Worm (Caenorhabditis elegans) whole organism, young adult: ENCODE data around the gene C09E8.6.
A peak's percentile ranks its signal among the peaks of the same experiment; 100 is the strongest.

Experiments
- B0019.2 ChIP-seq: fragments of 200-800 bp; sonication (Bioruptor generic); conservative IDR thresholded peaks from 2 replicates; pipeline ENCODE4 v1.3.6; 2022; ENCODE audit warnings: missing genetic modification reagents, missing genetic modification characterization, missing compliant biosample characterization
- B0336.3 ChIP-seq: fragments of 200-800 bp; sonication (Bioruptor generic); IDR thresholded peaks from 2 replicates; pipeline ENCODE4 v1.3.6; 2022; ENCODE audit warnings: missing genetic modification characterization, missing compliant biosample characterization
- F37B4.10 ChIP-seq: fragments of 200-800 bp; sonication (Bioruptor generic); IDR thresholded peaks from 2 replicates; pipeline ENCODE4 v1.3.6; 2022; ENCODE audit warnings: missing genetic modification characterization, missing compliant biosample characterization
- F55B11.4 ChIP-seq: sonication (generic microtip); optimal IDR thresholded peaks from 2 replicates; lab custom pipeline; 2016; ENCODE audit warnings: missing compliant biosample characterization, missing genetic modification characterization, borderline replicate concordance; ENCODE audit not compliant: insufficient read depth
- akir-1 ChIP-seq: fragments of 200-800 bp; sonication (Bioruptor generic); optimal IDR thresholded peaks from 2 replicates; lab custom pipeline; 2018; ENCODE audit warnings: mild to moderate bottlenecking, missing genetic modification characterization, moderate library complexity, missing compliant biosample characterization
- ama-1 ChIP-seq, 3 experiments: fragments of 150-350 bp in 1 of 3; sonication (generic microtip) in 2 of 3; optimal IDR thresholded peaks; 2 replicates each; lab custom pipeline; 2014 to 2018; ENCODE audit warnings: missing biosample characterization in 2 of 3, missing genetic modification characterization in 2 of 3, missing genetic modification reagents in 2 of 3
- aptf-3 ChIP-seq: fragments of 200-800 bp; sonication (Bioruptor generic); IDR thresholded peaks from 2 replicates; pipeline ENCODE4 v1.3.6; 2022; ENCODE audit warnings: missing genetic modification characterization, missing compliant biosample characterization
- attf-6 ChIP-seq: fragments of 200-800 bp; sonication (Bioruptor generic); IDR thresholded peaks from 2 replicates; pipeline ENCODE4 v1.3.6; 2022; ENCODE audit warnings: missing genetic modification reagents, missing genetic modification characterization, missing compliant biosample characterization
- bed-2 ChIP-seq: fragments of 200-800 bp; sonication (Bioruptor generic); IDR thresholded peaks from 2 replicates; pipeline ENCODE4 v1.3.6; 2022; ENCODE audit warnings: missing genetic modification reagents, missing genetic modification characterization, missing compliant biosample characterization
- dpff-1 ChIP-seq: sonication (generic microtip); optimal IDR thresholded peaks from 2 replicates; lab custom pipeline; 2017; ENCODE audit warnings: mild to moderate bottlenecking, missing genetic modification characterization, missing compliant biosample characterization
- gei-17 ChIP-seq: fragments of 200-800 bp; sonication (Bioruptor generic); optimal IDR thresholded peaks from 2 replicates; lab custom pipeline; 2018; ENCODE audit warnings: mild to moderate bottlenecking, missing genetic modification characterization, missing compliant biosample characterization
- him-1 ChIP-seq: sonication (generic microtip); optimal IDR thresholded peaks from 2 replicates; lab custom pipeline; 2016; ENCODE audit warnings: missing genotype, missing genetic modification reagents, missing genetic modification characterization, missing compliant biosample characterization
- hmg-1.2 ChIP-seq: fragments of 200-800 bp; sonication (Bioruptor generic); IDR thresholded peaks from 2 replicates; pipeline ENCODE4 v1.3.6; 2022; ENCODE audit warnings: missing genetic modification reagents, missing genetic modification characterization, missing compliant biosample characterization
- hsf-1 ChIP-seq: fragments of 200-800 bp; sonication (Bioruptor generic); IDR thresholded peaks from 2 replicates; pipeline ENCODE4 v1.3.6; 2022; ENCODE audit warnings: missing genetic modification reagents, missing genetic modification characterization, missing compliant biosample characterization
- let-526 ChIP-seq: fragments of 200-800 bp; sonication (Bioruptor generic); IDR thresholded peaks from 2 replicates; pipeline ENCODE4 v1.3.6; 2022; ENCODE audit warnings: missing genetic modification reagents, missing genetic modification characterization, missing compliant biosample characterization
- let-607 ChIP-seq, 2 experiments: fragments of 200-800 bp in 1 of 2; sonication (Bioruptor generic) in 1 of 2; sonication (generic microtip) in 1 of 2; optimal IDR thresholded peaks; 2 replicates each; lab custom pipeline; 2016 to 2018; ENCODE audit warnings: mild to moderate bottlenecking in 2 of 2, missing compliant biosample characterization in 2 of 2, missing genetic modification characterization in 2 of 2, moderate library complexity in 2 of 2, missing genotype in 1 of 2
- lin-35 ChIP-seq, 3 experiments: fragments of 150-350 bp in 2 of 3; sonication (generic microtip) in 1 of 3; optimal IDR thresholded peaks; 2 replicates each; lab custom pipeline; 2014 to 2018; ENCODE audit warnings: missing biosample characterization in 3 of 3, missing genetic modification characterization in 3 of 3, missing genetic modification reagents in 3 of 3
- lin-40 ChIP-seq: sonication (generic microtip); optimal IDR thresholded peaks from 2 replicates; lab custom pipeline; 2016; ENCODE audit warnings: missing genetic modification characterization, mild to moderate bottlenecking, missing compliant biosample characterization, missing genotype, missing genetic modification reagents
- lsy-27 ChIP-seq: sonication (generic microtip); optimal IDR thresholded peaks from 2 replicates; lab custom pipeline; 2017; ENCODE audit warnings: missing genetic modification characterization, mild to moderate bottlenecking, missing compliant biosample characterization, antibody characterized with exemption, missing genotype, borderline replicate concordance; ENCODE audit not compliant: insufficient read depth
- madf-3 ChIP-seq: fragments of 200-800 bp; sonication (Bioruptor generic); IDR thresholded peaks from 2 replicates; pipeline ENCODE4 v1.3.6; 2022; ENCODE audit warnings: missing genetic modification reagents, missing genetic modification characterization, missing compliant biosample characterization
- madf-6 ChIP-seq: fragments of 200-800 bp; sonication (Bioruptor generic); IDR thresholded peaks from 2 replicates; pipeline ENCODE4 v1.3.6; 2022; ENCODE audit warnings: missing genetic modification reagents, missing genetic modification characterization, missing compliant biosample characterization
- nfya-1 ChIP-seq: sonication (generic microtip); optimal IDR thresholded peaks from 2 replicates; lab custom pipeline; 2017; ENCODE audit warnings: antibody characterized with exemption, missing compliant biosample characterization, missing genetic modification characterization, borderline replicate concordance; ENCODE audit not compliant: insufficient read depth
- nhr-120 ChIP-seq: fragments of 200-800 bp; sonication (Bioruptor generic); IDR thresholded peaks from 2 replicates; pipeline ENCODE4 v1.3.6; 2022; ENCODE audit warnings: missing genetic modification characterization, missing compliant biosample characterization
- pbrm-1 ChIP-seq: fragments of 200-800 bp; sonication (Bioruptor generic); IDR thresholded peaks from 2 replicates; pipeline ENCODE4 v1.3.6; 2022; ENCODE audit warnings: missing genetic modification reagents, missing genetic modification characterization, missing compliant biosample characterization
- rpc-1 ChIP-seq, 2 experiments: fragments of 150-350 bp in 1 of 2; sonication (generic microtip) in 1 of 2; optimal IDR thresholded peaks; 2 replicates each; lab custom pipeline; 2014 to 2018; ENCODE audit warnings: missing biosample characterization in 1 of 2, missing genetic modification characterization in 1 of 2, missing genetic modification reagents in 1 of 2, missing genotype in 1 of 2
- snpc-1.3 ChIP-seq: sonication (generic microtip); optimal IDR thresholded peaks from 2 replicates; lab custom pipeline; 2017; ENCODE audit warnings: missing genetic modification characterization, mild to moderate bottlenecking, missing compliant biosample characterization, antibody characterized with exemption, moderate library complexity, missing genotype, missing genetic modification reagents; ENCODE audit not compliant: insufficient read depth
- sptf-2 ChIP-seq: fragments of 200-800 bp; sonication (Bioruptor generic); optimal IDR thresholded peaks from 2 replicates; lab custom pipeline; 2018; ENCODE audit warnings: mild to moderate bottlenecking, missing genetic modification characterization, missing compliant biosample characterization
- unc-130 ChIP-seq: sonication (generic microtip); optimal IDR thresholded peaks from 2 replicates; lab custom pipeline; 2016; ENCODE audit warnings: missing genetic modification reagents, missing genetic modification characterization, missing compliant biosample characterization
- unc-62 ChIP-seq: fragments of 150-350 bp; optimal IDR thresholded peaks from 2 replicates; lab custom pipeline; 2014; ENCODE audit warnings: missing biosample characterization, missing genetic modification reagents, missing genetic modification characterization
- zfh-2 ChIP-seq: fragments of 200-800 bp; sonication (Bioruptor generic); conservative IDR thresholded peaks from 2 replicates; pipeline ENCODE4 v1.3.6; 2022; ENCODE audit warnings: missing genetic modification reagents, missing genetic modification characterization, missing compliant biosample characterization

Gene C09E8.6

DNA sequence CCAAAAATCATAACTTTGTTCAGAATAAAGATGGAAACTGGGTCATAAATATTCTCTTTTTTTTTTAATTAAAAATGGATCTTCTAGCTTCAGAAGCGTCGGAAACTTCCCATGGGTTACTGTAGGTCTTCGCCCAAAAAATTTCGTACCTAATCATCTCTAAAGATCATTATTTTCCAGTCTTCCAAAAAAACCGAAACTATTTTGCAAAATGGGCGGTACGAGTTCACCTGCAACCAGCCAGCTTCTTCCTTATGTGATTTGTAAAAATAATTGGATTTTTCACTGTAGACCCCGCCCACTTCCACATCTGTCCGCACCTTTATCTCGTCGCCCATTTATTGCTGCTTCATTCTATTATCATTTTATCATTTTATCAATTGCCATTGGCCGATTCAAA lies 9.9 kb upstream of the C09E8.6 start, which contains the start of gene mlt-10:
Gene mlt-10 (plus strand): TSS at position 301 of the 400 bp plus-strand sequence.
- TF ChIP-seq dpff-1 (tag; lab: Kevin White, UChicago) (no peak), madf-3 (GFP tag; lab: Robert Waterston, UW) (no peak)

DNA sequence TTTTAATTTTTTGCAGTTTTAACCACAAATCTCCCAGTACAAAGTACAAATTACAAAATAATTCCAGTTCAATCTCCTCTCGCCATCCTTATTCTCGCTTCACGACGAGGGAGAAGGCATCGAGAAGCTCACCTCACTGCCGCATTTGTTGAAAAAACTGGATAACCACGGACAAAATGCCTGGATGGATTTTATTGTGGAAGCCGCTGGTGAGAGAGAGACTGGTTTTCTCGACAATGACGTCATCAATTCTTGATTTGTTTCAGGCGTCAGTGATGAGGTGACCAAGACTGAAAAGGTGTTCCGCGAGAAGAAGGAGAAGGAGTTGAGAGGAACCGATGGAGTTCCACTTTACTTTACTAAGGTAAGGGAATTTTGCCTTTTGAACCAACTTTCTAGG lies 6.8 kb upstream of the C09E8.6 start:
- TF ChIP-seq let-607 (tag; optimal IDR thresholded peaks at IDR 0.05; lab: Kevin White, UChicago): no peak
- no peak for TF ChIP-seq bed-2
- TF ChIP-seq attf-6 (GFP tag; lab: Robert Waterston, UW): no peak
- TF ChIP-seq aptf-3 (GFP tag; lab: Robert Waterston, UW): no peak
- TF ChIP-seq unc-62: no peak
- no peak for TF ChIP-seq lin-40 (tag; lab: Kevin White, UChicago)
- no peak for TF ChIP-seq unc-130 (GFP tag; lab: Kevin White, UChicago)
- TF ChIP-seq madf-6 (GFP tag; lab: Robert Waterston, UW): no peak
- TF ChIP-seq akir-1: no peak
- no peak for TF ChIP-seq B0336.3 (GFP tag; lab: Robert Waterston, UW)
- TF ChIP-seq rpc-1 (optimal IDR thresholded peaks at IDR 0.05; lab: Kevin White, UChicago): no peak
- TF ChIP-seq rpc-1 (tag; optimal IDR thresholded peaks at IDR 0.05; lab: Kevin White, UChicago): no peak
- no peak for TF ChIP-seq B0019.2 (GFP tag; lab: Robert Waterston, UW)

DNA sequence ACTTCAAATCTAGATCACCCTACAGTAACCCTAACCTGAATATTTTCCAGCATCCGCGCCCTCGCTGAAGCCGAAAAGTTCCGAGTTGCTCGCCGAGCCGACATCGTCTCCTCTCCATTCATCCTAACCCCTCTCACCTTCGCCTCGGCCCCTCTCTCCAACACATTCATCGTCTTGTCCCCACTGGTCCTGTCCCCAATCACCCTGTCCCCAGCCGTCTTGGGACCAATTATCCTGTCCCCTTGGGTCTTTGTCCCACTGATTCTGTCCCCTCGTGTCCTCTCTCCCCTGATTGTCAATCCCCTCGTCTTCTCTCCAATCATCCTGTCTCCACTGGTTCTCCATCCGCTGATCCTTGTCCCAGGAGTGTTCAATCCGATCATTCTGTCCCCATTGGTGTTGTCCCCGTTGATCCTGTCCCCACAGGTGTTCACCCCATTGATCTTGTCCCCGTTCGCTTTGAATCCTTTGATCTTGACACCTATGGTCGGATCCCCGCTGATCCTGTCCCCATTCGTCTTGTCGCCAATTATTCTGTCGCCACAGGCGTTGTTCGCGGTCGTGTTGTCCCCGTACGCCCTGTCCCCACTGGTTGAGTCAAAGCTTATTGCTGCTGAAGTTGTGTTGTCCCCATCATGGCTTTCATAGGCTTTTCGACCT lies 4.9 kb upstream of the C09E8.6 start, which contains the start of gene lips-7:
Gene lips-7 (plus strand): TSS at position 610 of the 660 bp plus-strand sequence.
- peak; percentile 73 for TF ChIP-seq zfh-2
- TF ChIP-seq F55B11.4 (tag; lab: Kevin White, UChicago): no peak
- TF ChIP-seq hsf-1 (GFP tag; lab: Robert Waterston, UW): no peak
- peak; percentile 39 for TF ChIP-seq nfya-1

DNA sequence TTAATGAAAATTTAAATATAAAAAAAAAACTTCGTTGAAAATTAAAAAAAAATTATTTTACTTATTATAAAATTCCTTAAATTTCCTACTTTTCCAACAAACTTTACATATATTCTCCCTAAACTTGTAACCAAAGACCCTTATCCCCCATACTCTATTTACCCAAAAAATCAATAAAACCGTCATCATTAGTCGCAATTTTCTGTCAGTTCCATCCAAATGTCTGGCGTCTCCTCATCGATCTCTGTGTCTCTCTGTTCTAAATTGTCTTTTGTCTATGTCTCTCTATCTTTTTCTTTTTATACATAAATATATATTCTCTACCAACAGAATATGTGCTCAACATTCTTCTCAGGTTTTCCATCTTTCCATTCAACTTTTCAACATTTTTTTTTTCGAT lies 926 bp upstream of the C09E8.6 start:
- TF ChIP-seq hmg-1.2 (peak; percentile 43; the same call in 1 of the 2 replicates), lin-35 (GFP tag; optimal IDR thresholded peaks at IDR 0.05; lab: Kevin White, UChicago) (no peak), sptf-2 (GFP tag; lab: Kevin White, UChicago) (no peak), let-526 (GFP tag; lab: Robert Waterston, UW) (no peak)

DNA sequence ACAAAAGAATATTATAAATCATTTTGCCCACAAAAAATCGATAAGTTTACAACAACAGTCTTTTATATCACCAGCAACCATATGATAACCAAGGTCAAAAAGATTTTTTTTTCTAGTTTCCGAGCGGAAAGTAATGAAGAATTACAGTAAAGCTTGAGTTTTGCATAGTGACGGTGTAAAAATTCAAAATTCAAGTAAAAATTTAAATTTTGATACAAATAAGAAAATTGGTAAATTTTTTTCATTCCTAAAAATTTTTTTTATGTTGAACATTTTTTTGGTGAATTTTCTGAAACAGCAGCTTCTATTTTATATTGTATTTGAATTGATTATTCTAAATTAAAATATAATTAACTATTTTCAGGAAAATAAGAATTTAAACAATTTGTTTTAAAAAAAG lies 12.5 kb downstream of the C09E8.6 start, which contains the start of gene W08F4.5:
Gene W08F4.5 (minus strand): TSS at position 101 of the 400 bp plus-strand sequence.
- no peak for TF ChIP-seq F37B4.10 (GFP tag; lab: Robert Waterston, UW)
- no peak for TF ChIP-seq him-1 (tag; lab: Kevin White, UChicago)
- no peak for TF ChIP-seq nhr-120 (GFP tag; lab: Robert Waterston, UW)
- TF ChIP-seq snpc-1.3 (tag; lab: Kevin White, UChicago): no peak
- TF ChIP-seq gei-17 (GFP tag; lab: Kevin White, UChicago): no peak
- TF ChIP-seq lsy-27 (tag; lab: Kevin White, UChicago): no peak
- TF ChIP-seq ama-1 (optimal IDR thresholded peaks at IDR 0.05; lab: Kevin White, UChicago): no peak
- no peak for TF ChIP-seq ama-1 (GFP tag; optimal IDR thresholded peaks at IDR 0.05; lab: Kevin White, UChicago)
- TF ChIP-seq B0336.3 (GFP tag; lab: Robert Waterston, UW): no peak
- no peak for TF ChIP-seq pbrm-1 (GFP tag; lab: Robert Waterston, UW)
- TF ChIP-seq sptf-2 (GFP tag; lab: Kevin White, UChicago): no peak
